Fruit fly (Drosophila melanogaster) whole organism, embryonic: Measurements from ENCODE around the gene Usp30.

ENCODE experiments used
- B-H1 ChIP-seq: fragments of 200-800 bp; sonication (Bioruptor generic); IDR thresholded peaks from 3 replicates; pipeline ENCODE4 v1.3.6; 2022; ENCODE audit warnings: missing biosample characterization, missing genetic modification characterization
- CG10565 ChIP-seq: fragments of 200-800 bp; sonication (Bioruptor generic); optimal IDR thresholded peaks from 3 replicates; lab custom pipeline; 2016; ENCODE audit warnings: missing biosample characterization, mild to moderate bottlenecking, missing genetic modification characterization
- CG11398 ChIP-seq: fragments of 200-800 bp; sonication (Bioruptor generic); optimal IDR thresholded peaks from 2 replicates; lab custom pipeline; 2016; ENCODE audit warnings: missing biosample characterization, missing genetic modification characterization
- CG12744 ChIP-seq: fragments of 200-800 bp; sonication (Bioruptor generic); optimal IDR thresholded peaks from 2 replicates; lab custom pipeline; 2016; ENCODE audit warnings: missing biosample characterization, missing genetic modification characterization
- CG14441 ChIP-seq: fragments of 200-800 bp; sonication (Bioruptor generic); IDR thresholded peaks from 2 replicates; pipeline ENCODE4 v1.3.6; 2022; ENCODE audit warnings: missing biosample characterization, missing genetic modification characterization
- CG14710 ChIP-seq: fragments of 200-800 bp; sonication (Bioruptor generic); optimal IDR thresholded peaks from 3 replicates; lab custom pipeline; 2019; ENCODE audit warnings: missing biosample characterization, mild to moderate bottlenecking, missing genetic modification characterization, moderate library complexity
- CG1647 ChIP-seq: fragments of 200-800 bp; sonication (Bioruptor generic); optimal IDR thresholded peaks from 3 replicates; lab custom pipeline; 2016; ENCODE audit warnings: missing biosample characterization, missing genetic modification characterization
- CG18619 ChIP-seq: fragments of 200-800 bp; sonication (Bioruptor generic); optimal IDR thresholded peaks from 3 replicates; lab custom pipeline; 2017; ENCODE audit warnings: missing biosample characterization, mild to moderate bottlenecking, missing genetic modification characterization
- CG42726 ChIP-seq: fragments of 200-800 bp; sonication (Bioruptor generic); IDR thresholded peaks from 2 replicates; pipeline ENCODE4 v1.3.6; 2022; ENCODE audit warnings: missing biosample characterization, missing genetic modification characterization; ENCODE audit not compliant: partially characterized antibody
- CG4854 ChIP-seq: fragments of 200-800 bp; sonication (Bioruptor generic); optimal IDR thresholded peaks from 2 replicates; lab custom pipeline; 2016; ENCODE audit warnings: missing biosample characterization, missing genetic modification characterization, inconsistent platforms
- CG5953 ChIP-seq: fragments of 200-800 bp; sonication (Bioruptor generic); IDR thresholded peaks from 2 replicates; pipeline ENCODE4 v1.3.6; 2022; ENCODE audit warnings: missing biosample characterization, missing genetic modification characterization
- CG6683 ChIP-seq: fragments of 200-800 bp; sonication (Bioruptor generic); optimal IDR thresholded peaks from 2 replicates; lab custom pipeline; 2017; ENCODE audit warnings: missing biosample characterization, mild to moderate bottlenecking, missing genetic modification characterization, missing genetic modification reagents
- CG6689 ChIP-seq: fragments of 200-800 bp; sonication (Bioruptor generic); IDR thresholded peaks from 2 replicates; pipeline ENCODE4 v1.3.6; 2022; ENCODE audit warnings: missing biosample characterization, missing genetic modification characterization
- CG8924 ChIP-seq: fragments of 200-800 bp; optimal IDR thresholded peaks from 3 replicates; lab custom pipeline; 2019; ENCODE audit warnings: missing biosample characterization, mild to moderate bottlenecking, missing genetic modification characterization, moderate library complexity
- CG9797 ChIP-seq: fragments of 200-800 bp; sonication (Bioruptor generic); optimal IDR thresholded peaks from 3 replicates; lab custom pipeline; 2018; ENCODE audit warnings: missing biosample characterization, mild to moderate bottlenecking, missing genetic modification characterization
- CG9932 ChIP-seq: fragments of 200-800 bp; sonication (Bioruptor generic); IDR thresholded peaks from 2 replicates; pipeline ENCODE4 v1.3.6; 2022; ENCODE audit warnings: missing biosample characterization, missing genetic modification characterization
- CTCF ChIP-seq: fragments of 200-800 bp; sonication (Bioruptor generic); optimal IDR thresholded peaks from 2 replicates; lab custom pipeline; 2017; ENCODE audit warnings: missing biosample characterization, mild to moderate bottlenecking, missing genetic modification characterization, moderate library complexity
- CrebB ChIP-seq: fragments of 200-800 bp; sonication (Bioruptor generic); optimal IDR thresholded peaks from 3 replicates; lab custom pipeline; 2018; ENCODE audit warnings: missing biosample characterization, mild to moderate bottlenecking, missing genetic modification characterization
- D19A ChIP-seq: fragments of 200-800 bp; optimal IDR thresholded peaks from 3 replicates; lab custom pipeline; 2019; ENCODE audit warnings: missing biosample characterization, mild to moderate bottlenecking, missing genetic modification characterization, moderate library complexity
- Doc3 ChIP-seq: fragments of 200-800 bp; sonication (Bioruptor generic); IDR thresholded peaks from 3 replicates; pipeline ENCODE4 v1.3.6; 2022; ENCODE audit warnings: missing biosample characterization, missing genetic modification characterization; ENCODE audit not compliant: partially characterized antibody
- E2f1 ChIP-seq: fragments of 200-800 bp; sonication (Bioruptor generic); IDR thresholded peaks from 2 replicates; pipeline ENCODE4 v1.3.6; 2022; ENCODE audit warnings: missing biosample characterization, missing genetic modification characterization
- ERR ChIP-seq: fragments of 200-800 bp; sonication (Bioruptor generic); optimal IDR thresholded peaks from 2 replicates; lab custom pipeline; 2016; ENCODE audit warnings: missing biosample characterization, missing genetic modification characterization
- GATAe ChIP-seq: fragments of 200-800 bp; sonication (Bioruptor generic); conservative IDR thresholded peaks from 2 replicates; pipeline ENCODE4 v1.3.6; 2022; ENCODE audit warnings: missing biosample characterization, missing genetic modification characterization
- Gug ChIP-seq: fragments of 200-800 bp; sonication (Bioruptor generic); IDR thresholded peaks from 4 replicates; pipeline ENCODE4 v1.3.6; 2022; ENCODE audit warnings: missing biosample characterization, missing genetic modification characterization
- HLH54F ChIP-seq: fragments of 200-800 bp; sonication (Bioruptor generic); optimal IDR thresholded peaks from 3 replicates; lab custom pipeline; 2016; ENCODE audit warnings: missing biosample characterization, missing genetic modification characterization
- Hr39 ChIP-seq: fragments of >200 bp; optimal IDR thresholded peaks from 2 replicates; lab custom pipeline; 2017
- PHDP ChIP-seq: fragments of 200-800 bp; sonication (Bioruptor generic); optimal IDR thresholded peaks from 3 replicates; lab custom pipeline; 2018; ENCODE audit warnings: missing biosample characterization, mild to moderate bottlenecking, missing genetic modification characterization, moderate library complexity
- Rfx ChIP-seq: fragments of 200-800 bp; sonication (Bioruptor generic); IDR thresholded peaks from 2 replicates; pipeline ENCODE4 v1.3.6; 2022; ENCODE audit warnings: missing biosample characterization, missing genetic modification characterization
- aop ChIP-seq: fragments of 200-800 bp; sonication (Bioruptor generic); IDR thresholded peaks from 2 replicates; pipeline ENCODE4 v1.3.6; 2022; ENCODE audit warnings: missing biosample characterization, missing genetic modification characterization
- bigmax ChIP-seq: fragments of 200-800 bp; sonication (Bioruptor generic); optimal IDR thresholded peaks from 2 replicates; lab custom pipeline; 2018; ENCODE audit warnings: missing biosample characterization, mild to moderate bottlenecking, missing genetic modification characterization
- da ChIP-seq: fragments of 200-800 bp; sonication (Bioruptor generic); optimal IDR thresholded peaks from 2 replicates; lab custom pipeline; 2016; ENCODE audit warnings: missing biosample characterization, missing genetic modification characterization
- fd3F ChIP-seq: fragments of 200-800 bp; sonication (Bioruptor generic); optimal IDR thresholded peaks from 2 replicates; lab custom pipeline; 2018; ENCODE audit warnings: missing biosample characterization, mild to moderate bottlenecking, missing genetic modification characterization, moderate library complexity
- fd64A ChIP-seq: fragments of 200-800 bp; sonication (Bioruptor generic); optimal IDR thresholded peaks from 3 replicates; lab custom pipeline; 2018; ENCODE audit warnings: missing biosample characterization, mild to moderate bottlenecking, missing genetic modification characterization
- gce ChIP-seq: fragments of 200-800 bp; sonication (Bioruptor generic); IDR thresholded peaks from 3 replicates; pipeline ENCODE4 v1.3.6; 2022; ENCODE audit warnings: missing biosample characterization, missing genetic modification characterization
- grau ChIP-seq: fragments of 200-800 bp; optimal IDR thresholded peaks from 3 replicates; lab custom pipeline; 2019; ENCODE audit warnings: missing biosample characterization, mild to moderate bottlenecking, missing genetic modification characterization, moderate library complexity
- kni ChIP-seq: fragments of 200-800 bp; sonication (Bioruptor generic); optimal IDR thresholded peaks from 3 replicates; lab custom pipeline; 2017; ENCODE audit warnings: mild to moderate bottlenecking, missing biosample characterization, missing genetic modification reagents, missing genetic modification characterization
- lab ChIP-seq: fragments of 200-800 bp; sonication (Bioruptor generic); optimal IDR thresholded peaks from 3 replicates; lab custom pipeline; 2017; ENCODE audit warnings: missing biosample characterization, missing genetic modification characterization, mild to moderate bottlenecking, moderate library complexity, missing genetic modification reagents
- lbe ChIP-seq: fragments of 200-800 bp; sonication (Bioruptor generic); optimal IDR thresholded peaks from 2 replicates; lab custom pipeline; 2016; ENCODE audit warnings: missing biosample characterization, mild to moderate bottlenecking, missing genetic modification characterization
- lola ChIP-seq, 3 experiments: fragments of >200 bp in 2 of 3; fragments of 200-800 bp in 1 of 3; sonication (Bioruptor generic) in 1 of 3; optimal IDR thresholded peaks; 2 replicates each; lab custom pipeline; 2017 to 2019; ENCODE audit warnings: missing biosample characterization in 3 of 3, missing genetic modification characterization in 3 of 3, mild to moderate bottlenecking in 1 of 3, moderate library complexity in 1 of 3
- mirr ChIP-seq: fragments of 200-800 bp; sonication (Bioruptor generic); optimal IDR thresholded peaks from 3 replicates; lab custom pipeline; 2018; ENCODE audit warnings: missing biosample characterization, mild to moderate bottlenecking, missing genetic modification characterization
- mld ChIP-seq: fragments of 200-800 bp; sonication (Bioruptor generic); IDR thresholded peaks from 3 replicates; pipeline ENCODE4 v1.3.6; 2022; ENCODE audit warnings: missing biosample characterization, missing genetic modification characterization; ENCODE audit not compliant: partially characterized antibody
- nom ChIP-seq: fragments of 200-800 bp; sonication (Bioruptor generic); optimal IDR thresholded peaks from 2 replicates; lab custom pipeline; 2017; ENCODE audit warnings: missing biosample characterization, missing genetic modification characterization, mild to moderate bottlenecking, moderate library complexity, missing genetic modification reagents
- pros ChIP-seq: fragments of 200-800 bp; sonication (Bioruptor generic); optimal IDR thresholded peaks from 3 replicates; lab custom pipeline; 2019; ENCODE audit warnings: missing biosample characterization, mild to moderate bottlenecking, missing genetic modification characterization, moderate library complexity
- sc ChIP-seq, 3 experiments: fragments of >200 bp in 2 of 3; fragments of 200-800 bp in 1 of 3; sonication (Bioruptor generic) in 1 of 3; optimal IDR thresholded peaks; 2 replicates in 2 of 3; 3 replicates in 1 of 3; lab custom pipeline; 2017; ENCODE audit warnings: mild to moderate bottlenecking in 1 of 3, missing biosample characterization in 1 of 3, missing genetic modification characterization in 1 of 3, missing genetic modification reagents in 1 of 3
- sim ChIP-seq: fragments of 200-800 bp; sonication (Bioruptor generic); IDR thresholded peaks from 2 replicates; pipeline ENCODE4 v1.3.6; 2022; ENCODE audit warnings: missing biosample characterization, missing genetic modification characterization
- sisA ChIP-seq: fragments of 200-800 bp; sonication (Bioruptor generic); IDR thresholded peaks from 2 replicates; pipeline ENCODE4 v1.3.6; 2022; ENCODE audit warnings: missing biosample characterization, missing genetic modification characterization
- tx ChIP-seq: fragments of 200-800 bp; sonication (Bioruptor generic); optimal IDR thresholded peaks from 2 replicates; lab custom pipeline; 2016; ENCODE audit warnings: missing biosample characterization, missing genetic modification characterization
- zfh2 ChIP-seq: fragments of 200-800 bp; sonication (Bioruptor generic); optimal IDR thresholded peaks from 2 replicates; lab custom pipeline; 2016; ENCODE audit warnings: missing biosample characterization, missing genetic modification characterization

The Usp30 gene

dm6 chrX:5900146-5901093, 20.8 kb upstream of the Usp30 start, which contains the start of gene Act5C (continued):
- TF ChIP-seq CG4854 (GFP tag; lab: Kevin White, UChicago) (peak; percentile 93), bigmax (GFP tag; lab: Kevin White, UChicago) (no peak), Rfx (GFP tag; lab: Robert Waterston, UW) (peak; percentile 96), Gug (peak; percentile 89), CTCF (peak; percentile 47), sisA (GFP tag; lab: Robert Waterston, UW) (peak; percentile 92), lab (GFP tag; lab: Kevin White, UChicago) (peak; percentile 94), fd64A (GFP tag; lab: Kevin White, UChicago) (peak; percentile 85), pros (GFP tag; lab: Kevin White, UChicago) (peak; percentile 85), lbe (GFP tag; lab: Kevin White, UChicago) (peak; percentile 96), sc (optimal IDR thresholded peaks at IDR 0.05; lab: Kevin White, UChicago) (no peak), sc (GFP tag; optimal IDR thresholded peaks at IDR 0.05; lab: Kevin White, UChicago) (peak; percentile 84), B-H1 (GFP tag; lab: Robert Waterston, UW) (peak; percentile 78), CG18619 (GFP tag; lab: Kevin White, UChicago) (peak; percentile 90), CG11398 (GFP tag; lab: Kevin White, UChicago) (peak; percentile 94), CG5953 (GFP tag; lab: Robert Waterston, UW) (peak; percentile 90), sim (GFP tag; lab: Robert Waterston, UW) (peak; percentile 90), CG9932 (GFP tag; lab: Robert Waterston, UW) (peak; percentile 91), PHDP (tag; lab: Kevin White, UChicago) (peak; percentile 93), D19A (tag; lab: Kevin White, UChicago) (peak; percentile 100), CG14710 (tag; lab: Kevin White, UChicago) (peak; percentile 93), GATAe (GFP tag; lab: Robert Waterston, UW) (peak; percentile 13; the same call in 1 of the 2 replicates), CG14441 (peak; percentile 91), fd3F (GFP tag; lab: Kevin White, UChicago) (peak; percentile 79), Hr39 (no peak), ERR (GFP tag; lab: Kevin White, UChicago) (peak; percentile 92), nom (GFP tag; lab: Kevin White, UChicago) (peak; percentile 92), gce (GFP tag; lab: Robert Waterston, UW) (peak; percentile 91), aop (GFP tag; lab: Robert Waterston, UW) (peak; percentile 74), CG12744 (GFP tag; lab: Kevin White, UChicago) (peak; percentile 87), CG42726 (GFP tag; lab: Robert Waterston, UW) (0 out of 2 replicates have a peak, but pooled peaks have one; percentile 46), CrebB (tag; lab: Kevin White, UChicago) (peak; percentile 91), CG8924 (tag; lab: Kevin White, UChicago) (peak; percentile 94), lola (GFP tag; optimal IDR thresholded peaks at IDR 0.05; lab: Kevin White, UChicago) (peak in 1 of 3 experiments; percentile 93), zfh2 (GFP tag; lab: Kevin White, UChicago) (peak; percentile 91), mirr (peak; percentile 77), da (peak; percentile 88), CG9797 (peak; percentile 42), CG1647 (peak; percentile 92), kni (GFP tag; lab: Kevin White, UChicago) (peak; percentile 73), mld (GFP tag; lab: Robert Waterston, UW) (no peak), Doc3 (GFP tag; lab: Robert Waterston, UW) (no peak), tx (peak; percentile 92), CG10565 (peak; percentile 90), HLH54F (peak; percentile 90), CG6683 (GFP tag; lab: Kevin White, UChicago) (peak; percentile 83), CG6689 (peak; percentile 93), grau (tag; lab: Kevin White, UChicago) (peak; percentile 93), E2f1 (GFP tag; lab: Robert Waterston, UW) (peak; percentile 92)
